Worm (Caenorhabditis elegans) whole organism, early embryonic: ENCODE measurements around the gene M163.11.

ENCODE experiments used
- B0310.2 ChIP-seq: sonication (generic microtip); optimal IDR thresholded peaks from 2 replicates; lab custom pipeline; 2016; ENCODE audit warnings: mild to moderate bottlenecking, missing genetic modification characterization, missing compliant biosample characterization
- aly-1 ChIP-seq: sonication (generic microtip); optimal IDR thresholded peaks from 2 replicates; lab custom pipeline; 2016; ENCODE audit warnings: missing genetic modification characterization, missing compliant biosample characterization
- ama-1 ChIP-seq: fragments of 150-350 bp; optimal IDR thresholded peaks from 2 replicates; lab custom pipeline; 2014
- ceh-13 ChIP-seq: fragments of 200-800 bp; sonication (Bioruptor generic); optimal IDR thresholded peaks from 2 replicates; lab custom pipeline; 2018; ENCODE audit warnings: mild to moderate bottlenecking, missing genetic modification characterization, missing compliant biosample characterization
- flt-1 ChIP-seq: fragments of 200-800 bp; sonication (Bioruptor generic); IDR thresholded peaks from 2 replicates; pipeline ENCODE4 v1.3.6; 2022; ENCODE audit warnings: missing genetic modification characterization, missing compliant biosample characterization
- pes-1 ChIP-seq: fragments of 200-800 bp; sonication (Bioruptor generic); IDR thresholded peaks from 2 replicates; pipeline ENCODE4 v1.3.6; 2022; ENCODE audit warnings: missing genetic modification reagents, missing genetic modification characterization, missing compliant biosample characterization
- sea-1 ChIP-seq: fragments of 200-800 bp; sonication (Bioruptor generic); conservative IDR thresholded peaks from 2 replicates; pipeline ENCODE4 v1.3.6; 2022; ENCODE audit warnings: missing genetic modification characterization, missing compliant biosample characterization
- tbx-37 ChIP-seq: fragments of 200-800 bp; sonication (Bioruptor generic); conservative IDR thresholded peaks from 2 replicates; pipeline ENCODE4 v1.3.6; 2022; ENCODE audit warnings: missing genetic modification reagents, missing genetic modification characterization, missing compliant biosample characterization

ce11 chrX:14503800-14504550, 24.8 kb downstream of the M163.11 start, which contains the start of gene M163.1:
- TF ChIP-seq ama-1 (lab: Kevin White, UChicago) (no peak), pes-1 (GFP tag; lab: Robert Waterston, UW) (0 out of 2 replicates have a peak, but pooled peaks have one; percentile 13), B0310.2 (tag; lab: Kevin White, UChicago) (no peak), flt-1 (GFP tag; lab: Robert Waterston, UW) (no peak), sea-1 (GFP tag; lab: Robert Waterston, UW) (no peak), tbx-37 (GFP tag; lab: Robert Waterston, UW) (no peak), ceh-13 (GFP tag; lab: Kevin White, UChicago) (peak; percentile 16), aly-1 (tag; lab: Kevin White, UChicago) (no peak)
